Fruit fly (Drosophila melanogaster): ENCODE results near the gene CG12986.

Gene CG12986

DNA sequence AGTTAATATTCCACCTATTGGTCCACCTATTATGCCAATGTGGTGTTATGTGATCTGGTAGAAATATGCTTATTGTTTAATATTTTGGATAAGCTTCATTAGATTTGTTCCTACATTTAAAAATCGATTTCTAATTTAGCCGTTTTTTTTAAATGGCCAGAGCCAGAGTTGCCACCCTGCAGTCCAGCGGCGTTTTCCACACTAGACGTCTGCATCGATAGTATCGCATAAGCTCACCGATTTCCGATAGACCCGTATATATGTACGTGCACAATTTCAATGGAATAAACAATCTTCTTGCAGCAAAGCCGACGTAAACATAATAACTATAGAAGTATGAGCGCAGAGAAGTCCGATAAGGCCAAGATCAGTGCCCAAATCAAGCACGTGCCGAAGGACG lies 22.4 kb upstream of the CG12986 start, which contains the start of gene Taf9 (continued):
- TF ChIP-seq CG2129 (GFP tag; IDR thresholded peaks at IDR 0.05; ENCODE audit: partially characterized antibody), result peak; percentile 76
- TF ChIP-seq esg (GFP tag; conservative IDR thresholded peaks at IDR 0.05), result no peak
- TF ChIP-seq CG16813 (GFP tag; IDR thresholded peaks at IDR 0.05; ENCODE audit: partially characterized antibody), result peak; percentile 89
- TF ChIP-seq CG10267 (tag; optimal IDR thresholded peaks at IDR 0.05), result peak; percentile 87

DNA sequence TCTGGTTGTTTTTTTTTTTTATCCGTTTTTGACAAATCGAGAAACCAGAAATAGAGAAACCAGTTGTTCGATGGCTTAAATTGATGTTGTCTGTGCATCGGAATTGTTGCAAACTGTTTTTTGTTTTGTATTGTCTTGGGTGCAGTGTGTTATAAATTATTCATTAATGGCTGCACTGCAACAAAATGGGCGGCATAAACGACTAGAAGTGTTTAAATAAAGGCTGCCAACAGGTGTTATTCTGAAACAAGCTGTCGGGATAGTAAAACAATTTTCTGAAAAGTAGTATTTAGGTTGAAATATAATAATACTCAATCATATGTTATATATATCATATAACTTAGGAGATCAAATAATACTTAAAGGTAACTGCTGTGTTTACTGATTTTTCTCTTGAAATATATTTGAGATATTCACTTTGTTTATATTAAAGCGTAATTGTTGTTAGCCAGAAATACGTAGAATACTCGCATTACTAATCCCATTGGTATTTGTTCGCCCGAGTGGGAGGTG lies 17.0 kb upstream of the CG12986 start:
- TF ChIP-seq sens (GFP tag) (peak; percentile 3), nau (GFP tag; optimal IDR thresholded peaks at IDR 0.05) (no peak), zf30C (GFP tag; optimal IDR thresholded peaks at IDR 0.05) (peak; percentile 42), vvl (GFP tag; IDR thresholded peaks at IDR 0.05) (peak; percentile 72), CG7372 (GFP tag; IDR thresholded peaks at IDR 0.05) (no peak), Drgx (GFP tag; IDR thresholded peaks at IDR 0.05) (0 out of 2 replicates have a peak, but pooled peaks have one; percentile 9), Sox102F (GFP tag; optimal IDR thresholded peaks at IDR 0.05) (peak; percentile 6)

DNA sequence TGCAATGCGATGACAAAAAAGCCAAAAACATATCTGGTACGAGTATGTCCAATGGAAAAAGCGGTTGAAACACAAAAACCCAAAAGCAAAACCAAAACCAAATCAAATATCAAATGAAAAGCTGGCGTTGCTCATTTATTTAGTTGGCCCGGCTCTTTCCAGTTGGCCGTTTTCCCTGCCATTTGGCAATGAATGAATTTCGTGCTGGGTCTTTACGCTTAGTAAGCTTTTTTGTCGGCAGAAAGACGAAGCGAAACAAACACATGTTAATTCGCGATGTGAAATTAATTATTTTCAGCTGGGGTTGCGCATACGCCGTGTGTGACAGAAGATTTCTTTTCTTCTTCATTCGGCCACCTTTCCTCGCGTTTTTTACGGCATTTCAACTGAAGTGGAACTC lies 15.3 kb upstream of the CG12986 start:
- TF ChIP-seq CG2199 (GFP tag; IDR thresholded peaks at IDR 0.05) (0 out of 3 replicates have a peak, but pooled peaks have one; percentile 12), CHES-1-like (GFP tag; optimal IDR thresholded peaks at IDR 0.05) (no peak)

DNA sequence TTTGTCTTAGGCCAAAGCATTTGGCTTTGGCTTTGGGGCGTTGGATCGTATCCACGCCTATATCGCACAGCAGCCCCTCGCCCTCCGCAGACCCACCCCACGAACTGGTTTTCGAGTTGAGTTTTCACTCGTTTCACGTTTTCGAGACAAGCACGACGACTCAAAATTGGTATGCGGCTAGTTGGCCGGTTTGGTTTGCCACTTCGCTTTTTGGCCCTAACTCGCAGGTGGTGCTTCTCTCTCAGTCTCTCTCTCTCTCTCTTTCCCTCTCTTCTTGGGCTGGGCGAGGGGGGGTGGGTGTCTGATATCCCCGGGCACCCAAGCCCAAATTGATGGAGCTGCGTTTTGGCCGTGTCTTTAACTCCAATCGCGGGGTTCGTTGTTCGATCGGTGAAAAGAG lies 14.5 kb upstream of the CG12986 start:
- TF ChIP-seq Hr78 (GFP tag; optimal IDR thresholded peaks at IDR 0.05), result no peak
- TF ChIP-seq cato (GFP tag; optimal IDR thresholded peaks at IDR 0.05; ENCODE audit: borderline replicate concordance), result no peak
- peak; percentile 14 for TF ChIP-seq CG1832 (GFP tag; optimal IDR thresholded peaks at IDR 0.05)
- TF ChIP-seq vvl (GFP tag; IDR thresholded peaks at IDR 0.05), result peak; percentile 13; the same call in 1 of the 2 replicates
- TF ChIP-seq CG33557 (GFP tag; optimal IDR thresholded peaks at IDR 0.05), result no peak
- no peak for TF ChIP-seq CoRest (tag; optimal IDR thresholded peaks at IDR 0.05)
- TF ChIP-seq unc-4 (GFP tag; IDR thresholded peaks at IDR 0.05; ENCODE audit: partially characterized antibody), result 0 out of 2 replicates have a peak, but pooled peaks have one; percentile 20
- TF ChIP-seq ham (GFP tag; IDR thresholded peaks at IDR 0.05), result no peak
- TF ChIP-seq kni (GFP tag; optimal IDR thresholded peaks at IDR 0.05), result peak; percentile 47
- TF ChIP-seq sd (tag; optimal IDR thresholded peaks at IDR 0.05), result peak; percentile 71
- TF ChIP-seq crol (GFP tag; IDR thresholded peaks at IDR 0.05), result peak; percentile 83
- peak; percentile 9 for TF ChIP-seq Deaf1 (tag; optimal IDR thresholded peaks at IDR 0.05)
- peak; percentile 37 for TF ChIP-seq CG12769 (tag; optimal IDR thresholded peaks at IDR 0.05)
- TF ChIP-seq BtbVII (GFP tag; optimal IDR thresholded peaks at IDR 0.05), result no peak
- TF ChIP-seq dmrt99B (tag; optimal IDR thresholded peaks at IDR 0.05), result no peak
- no peak for TF ChIP-seq CG15696 (tag; optimal IDR thresholded peaks at IDR 0.05)
- no peak for TF ChIP-seq lov (optimal IDR thresholded peaks at IDR 0.05)
- TF ChIP-seq lov (GFP tag; IDR thresholded peaks at IDR 0.05), result no peak
- TF ChIP-seq Trl (optimal IDR thresholded peaks at IDR 0.05), result peak; percentile 48 to 59
- TF ChIP-seq Trl (GFP tag; optimal IDR thresholded peaks at IDR 0.05), result no peak
- no peak for TF ChIP-seq Sry-δ (GFP tag; optimal IDR thresholded peaks at IDR 0.05)
- TF ChIP-seq z (GFP tag; IDR thresholded peaks at IDR 0.05), result peak; percentile 95
- peak; percentile 67; the same call in 1 of the 4 replicates for TF ChIP-seq chinmo (GFP tag; IDR thresholded peaks at IDR 0.05; ENCODE audit: partially characterized antibody)
- TF ChIP-seq Hey (tag; optimal IDR thresholded peaks at IDR 0.05), result no peak
- 0 out of 2 replicates have a peak, but pooled peaks have one; percentile 21 for TF ChIP-seq bbx (GFP tag; IDR thresholded peaks at IDR 0.05; ENCODE audit: partially characterized antibody)
